Fruit fly (Drosophila melanogaster) whole organism, pupa: ENCODE measurements around the gene CG10195.

Experiments
- CG10348 ChIP-seq: fragments of 200-800 bp; sonication (Bioruptor generic); IDR thresholded peaks from 2 replicates; pipeline ENCODE4 v1.3.6; 2022; ENCODE audit warnings: missing biosample characterization, missing genetic modification characterization
- CG12605 ChIP-seq: fragments of 200-800 bp; sonication (Bioruptor generic); IDR thresholded peaks from 2 replicates; pipeline ENCODE4 v1.3.6; 2022; ENCODE audit warnings: missing biosample characterization, missing genetic modification characterization
- CG13204 ChIP-seq: fragments of 200-800 bp; sonication (Bioruptor generic); optimal IDR thresholded peaks from 2 replicates; lab custom pipeline; 2018; ENCODE audit warnings: missing biosample characterization, mild to moderate bottlenecking, missing genetic modification characterization, moderate library complexity
- CG14655 ChIP-seq: fragments of 200-800 bp; sonication (Bioruptor generic); optimal IDR thresholded peaks from 3 replicates; lab custom pipeline; 2017; ENCODE audit warnings: mild to moderate bottlenecking, missing biosample characterization, missing genetic modification reagents, missing genetic modification characterization
- CG15710 ChIP-seq: fragments of 200-800 bp; sonication (Bioruptor generic); optimal IDR thresholded peaks from 2 replicates; lab custom pipeline; 2018; ENCODE audit warnings: missing biosample characterization, mild to moderate bottlenecking, missing genetic modification characterization, moderate library complexity
- CG17806 ChIP-seq: fragments of 200-800 bp; sonication (Bioruptor generic); optimal IDR thresholded peaks from 2 replicates; lab custom pipeline; 2018; ENCODE audit warnings: missing biosample characterization, mild to moderate bottlenecking, missing genetic modification characterization, moderate library complexity
- CG32121 ChIP-seq: fragments of 200-800 bp; sonication (Bioruptor generic); IDR thresholded peaks from 2 replicates; pipeline ENCODE4 v1.3.6; 2022; ENCODE audit warnings: missing biosample characterization, missing genetic modification characterization
- CG34367 ChIP-seq: fragments of 200-800 bp; sonication (Bioruptor generic); optimal IDR thresholded peaks from 2 replicates; lab custom pipeline; 2018; ENCODE audit warnings: missing biosample characterization, mild to moderate bottlenecking, missing genetic modification characterization
- CG4496 ChIP-seq: fragments of 200-800 bp; sonication (Bioruptor generic); IDR thresholded peaks from 3 replicates; pipeline ENCODE4 v1.3.6; 2022; ENCODE audit warnings: missing biosample characterization, missing genetic modification characterization
- CG8159 ChIP-seq: fragments of 200-800 bp; sonication (Bioruptor generic); optimal IDR thresholded peaks from 3 replicates; lab custom pipeline; 2018; ENCODE audit warnings: missing biosample characterization, mild to moderate bottlenecking, missing genetic modification characterization, moderate library complexity
- CG8301 ChIP-seq: fragments of 200-800 bp; sonication (Bioruptor generic); optimal IDR thresholded peaks from 2 replicates; lab custom pipeline; 2018; ENCODE audit warnings: missing biosample characterization, mild to moderate bottlenecking, missing genetic modification characterization
- CG9948 ChIP-seq: fragments of 200-800 bp; sonication (Bioruptor generic); optimal IDR thresholded peaks from 2 replicates; lab custom pipeline; 2018; ENCODE audit warnings: missing biosample characterization, mild to moderate bottlenecking, missing genetic modification characterization, moderate library complexity
- D1 ChIP-seq: fragments of 200-800 bp; sonication (Bioruptor generic); optimal IDR thresholded peaks from 2 replicates; lab custom pipeline; 2018; ENCODE audit warnings: missing biosample characterization, mild to moderate bottlenecking, missing genetic modification characterization, moderate library complexity
- EcR ChIP-seq: fragments of 200-800 bp; sonication (Bioruptor generic); optimal IDR thresholded peaks from 3 replicates; lab custom pipeline; 2019; ENCODE audit warnings: missing biosample characterization, missing genetic modification characterization, mild to moderate bottlenecking, moderate library complexity, missing genetic modification reagents
- Ets98B ChIP-seq: fragments of 200-800 bp; sonication (Bioruptor generic); IDR thresholded peaks from 2 replicates; pipeline ENCODE4 v1.3.6; 2022; ENCODE audit warnings: missing biosample characterization, missing genetic modification characterization
- Pif1A ChIP-seq: fragments of 200-800 bp; sonication (Bioruptor generic); optimal IDR thresholded peaks from 3 replicates; lab custom pipeline; 2016; ENCODE audit warnings: missing biosample characterization, missing genetic modification characterization
- Pif1B ChIP-seq: fragments of 200-800 bp; sonication (Bioruptor generic); optimal IDR thresholded peaks from 3 replicates; lab custom pipeline; 2016; ENCODE audit warnings: missing biosample characterization, missing genetic modification characterization
- Snoo ChIP-seq: fragments of 200-800 bp; sonication (Bioruptor generic); optimal IDR thresholded peaks from 3 replicates; lab custom pipeline; 2017; ENCODE audit warnings: missing biosample characterization, mild to moderate bottlenecking, missing genetic modification characterization, inconsistent platforms
- fd96Ca ChIP-seq: fragments of 200-800 bp; sonication (Bioruptor generic); IDR thresholded peaks from 3 replicates; pipeline ENCODE4 v1.3.6; 2022; ENCODE audit warnings: missing biosample characterization, missing genetic modification characterization
- gl ChIP-seq: fragments of 200-800 bp; sonication (Bioruptor generic); optimal IDR thresholded peaks from 2 replicates; lab custom pipeline; 2018; ENCODE audit warnings: missing biosample characterization, mild to moderate bottlenecking, missing genetic modification characterization
- rn ChIP-seq: fragments of 200-800 bp; sonication (Bioruptor generic); IDR thresholded peaks from 2 replicates; pipeline ENCODE4 v1.3.6; 2022; ENCODE audit warnings: missing biosample characterization, missing genetic modification characterization

CG10195 gene

DNA sequence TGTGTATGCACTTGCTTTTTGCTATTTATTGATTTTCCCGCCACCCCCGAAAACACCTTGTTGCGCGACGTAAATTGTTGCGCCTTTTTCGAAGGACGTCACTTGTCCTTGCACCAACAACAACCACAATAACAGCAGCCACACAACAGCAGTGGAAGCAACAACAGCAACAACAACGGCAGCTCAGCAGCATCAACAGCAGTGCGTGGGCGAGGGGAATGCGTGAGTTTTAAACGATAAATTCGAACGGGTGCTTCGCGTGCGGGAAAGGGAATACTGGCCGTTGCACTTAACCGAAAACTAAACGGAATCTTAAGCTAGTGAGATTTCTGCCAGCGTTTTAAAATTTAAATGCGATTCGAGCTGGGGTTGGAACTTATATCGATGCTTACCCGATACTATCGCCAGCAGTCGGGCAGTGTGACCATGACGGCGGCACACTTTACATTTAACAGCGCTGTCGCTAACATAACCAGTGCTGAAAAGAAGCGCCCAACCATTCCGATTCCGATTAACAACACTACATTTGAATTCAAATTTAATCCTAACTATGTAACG lies 23.9 kb upstream of the CG10195 start, which contains the start of gene cyst:
cyst (minus strand) TSS at position 404 of the 558 bp plus-strand sequence.
- 0 out of 3 replicates have a peak, but pooled peaks have one; percentile 14 for TF ChIP-seq CG4496
- TF ChIP-seq CG8301 = no peak
- no peak for TF ChIP-seq CG34367 (tag; lab: Kevin White, UChicago)
- no peak for TF ChIP-seq Pif1B (GFP tag; lab: Kevin White, UChicago)
- TF ChIP-seq, all 21 proteins: peak for 1

DNA sequence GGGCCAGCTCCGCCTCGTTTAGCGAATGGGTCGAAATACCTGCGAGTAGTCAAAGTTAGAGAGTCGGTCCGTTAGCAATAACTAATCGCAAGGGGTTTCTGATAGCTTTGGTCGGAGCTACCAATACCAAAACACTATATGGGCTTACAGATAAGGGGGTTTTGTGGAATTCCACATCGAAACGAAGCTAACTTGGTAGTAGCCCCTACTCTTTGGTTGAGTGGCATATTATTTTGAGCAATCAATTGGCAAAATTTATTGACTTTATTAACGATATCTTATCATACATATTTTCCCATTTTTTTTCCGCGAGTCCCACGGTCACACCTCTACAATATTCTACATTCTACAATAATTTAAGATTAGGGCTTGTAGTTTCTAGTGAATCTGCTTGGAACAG lies 21.8 kb upstream of the CG10195 start:
- TF ChIP-seq Snoo (tag; lab: Kevin White, UChicago) (no peak), rn (GFP tag; lab: Robert Waterston, UW) (no peak), gl (no peak), CG13204 (GFP tag; lab: Kevin White, UChicago) (no peak), CG15710 (tag; lab: Kevin White, UChicago) (no peak), Pif1B (GFP tag; lab: Kevin White, UChicago) (no peak), CG14655 (GFP tag; lab: Kevin White, UChicago) (no peak), D1 (tag; lab: Kevin White, UChicago) (no peak)
- TF ChIP-seq, all 21 proteins: peak for 0

DNA sequence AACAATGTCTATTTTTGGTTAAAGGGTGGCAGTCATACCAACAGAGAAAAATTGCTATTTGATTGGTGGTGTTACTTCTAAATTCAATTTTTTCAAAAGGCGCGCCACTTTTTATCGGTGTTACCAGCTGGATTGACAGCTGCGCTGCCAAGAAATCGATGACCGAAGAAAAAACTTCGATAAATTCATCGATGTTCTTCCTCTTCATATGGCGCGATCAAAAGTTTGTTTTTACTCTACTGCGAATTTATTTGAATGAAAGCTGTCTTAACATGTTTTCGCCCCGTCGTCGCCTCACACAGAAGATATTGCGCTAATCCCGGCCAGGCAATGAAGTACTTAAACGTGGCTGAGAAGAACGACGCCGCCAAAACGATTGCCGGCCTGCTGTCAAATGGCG lies 13.5 kb upstream of the CG10195 start, which contains the start of gene Top3alpha:
Top3alpha (plus strand) TSS at position 186 of the 400 bp plus-strand sequence.
- TF ChIP-seq Ets98B (GFP tag; lab: Robert Waterston, UW) (no peak), CG34367 (tag; lab: Kevin White, UChicago) (no peak), CG12605 (GFP tag; lab: Robert Waterston, UW) (no peak), CG32121 (no peak), CG14655 (GFP tag; lab: Kevin White, UChicago) (no peak), CG8159 (tag; lab: Kevin White, UChicago) (no peak), fd96Ca (GFP tag; lab: Robert Waterston, UW) (no peak), Pif1A (GFP tag; lab: Kevin White, UChicago) (no peak), CG15710 (tag; lab: Kevin White, UChicago) (no peak), gl (no peak), EcR (GFP tag; lab: Kevin White, UChicago) (no peak), Snoo (tag; lab: Kevin White, UChicago) (no peak), CG4496 (no peak), CG8301 (no peak), CG10348 (GFP tag; lab: Robert Waterston, UW) (no peak), CG13204 (GFP tag; lab: Kevin White, UChicago) (no peak), D1 (tag; lab: Kevin White, UChicago) (no peak)

DNA sequence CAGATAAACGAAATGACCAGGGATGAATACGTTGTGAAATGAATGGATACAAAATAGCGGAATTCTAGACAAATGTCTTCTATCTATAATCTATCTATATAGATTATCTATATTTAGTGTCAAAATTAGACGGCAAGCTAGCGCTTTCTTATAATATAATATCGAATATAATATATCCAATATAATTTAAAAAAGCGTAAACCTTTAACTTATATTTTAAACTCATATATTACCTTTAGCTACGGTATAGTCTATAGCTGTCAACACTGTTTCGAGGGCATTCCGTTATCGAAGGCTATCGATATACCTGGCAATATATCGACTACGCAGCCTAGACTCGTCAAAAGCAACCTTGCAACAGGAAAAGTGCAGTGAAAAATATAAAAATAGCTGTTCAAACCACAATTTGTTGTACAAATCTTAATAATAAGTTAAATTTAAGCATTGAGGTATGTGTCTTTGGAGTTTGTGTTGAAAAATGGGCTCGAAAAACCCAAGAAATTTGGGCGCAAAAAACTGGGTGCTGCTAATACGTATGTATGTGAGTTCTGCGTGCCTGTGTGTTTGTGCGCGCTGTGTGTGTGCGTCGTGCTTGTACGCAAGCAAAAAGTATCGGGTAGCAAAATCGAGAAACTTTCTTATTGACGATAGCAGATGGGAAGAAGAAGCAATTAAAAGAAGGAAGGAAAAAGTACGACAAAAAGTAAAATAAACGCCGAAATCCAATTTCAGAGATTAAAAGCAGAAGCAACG lies 8.6 kb upstream of the CG10195 start, which contains the start of the genes swm and Ctu2:
swm (plus strand) TSS at position 318 of the 753 bp plus-strand sequence.
Ctu2 (minus strand) TSS at position 320 of the 753 bp plus-strand sequence.
- no peak for TF ChIP-seq Snoo (tag; lab: Kevin White, UChicago)
- no peak for TF ChIP-seq Pif1A (GFP tag; lab: Kevin White, UChicago)
- peak; percentile 70 for TF ChIP-seq CG15710 (tag; lab: Kevin White, UChicago)
- TF ChIP-seq CG8301 = no peak
- no peak for TF ChIP-seq CG14655 (GFP tag; lab: Kevin White, UChicago)
- TF ChIP-seq CG4496 = no peak
- TF ChIP-seq CG34367 (tag; lab: Kevin White, UChicago) = no peak
- peak; percentile 19 for TF ChIP-seq EcR (GFP tag; lab: Kevin White, UChicago)
- TF ChIP-seq rn (GFP tag; lab: Robert Waterston, UW) = no peak
- no peak for TF ChIP-seq D1 (tag; lab: Kevin White, UChicago)
- TF ChIP-seq CG9948 (tag; lab: Kevin White, UChicago) = peak; percentile 43
- no peak for TF ChIP-seq CG8159 (tag; lab: Kevin White, UChicago)
- peak; percentile 56; the same call in 1 of the 2 replicates for TF ChIP-seq CG32121
- no peak for TF ChIP-seq CG17806 (tag; lab: Kevin White, UChicago)
- no peak for TF ChIP-seq CG10348 (GFP tag; lab: Robert Waterston, UW)
- TF ChIP-seq CG13204 (GFP tag; lab: Kevin White, UChicago) = no peak
- no peak for TF ChIP-seq CG12605 (GFP tag; lab: Robert Waterston, UW)
- TF ChIP-seq Pif1B (GFP tag; lab: Kevin White, UChicago) = no peak
- no peak; the same call in 1 of the 2 replicates for TF ChIP-seq Ets98B (GFP tag; lab: Robert Waterston, UW)
- no peak for TF ChIP-seq fd96Ca (GFP tag; lab: Robert Waterston, UW)
- TF ChIP-seq gl = no peak

DNA sequence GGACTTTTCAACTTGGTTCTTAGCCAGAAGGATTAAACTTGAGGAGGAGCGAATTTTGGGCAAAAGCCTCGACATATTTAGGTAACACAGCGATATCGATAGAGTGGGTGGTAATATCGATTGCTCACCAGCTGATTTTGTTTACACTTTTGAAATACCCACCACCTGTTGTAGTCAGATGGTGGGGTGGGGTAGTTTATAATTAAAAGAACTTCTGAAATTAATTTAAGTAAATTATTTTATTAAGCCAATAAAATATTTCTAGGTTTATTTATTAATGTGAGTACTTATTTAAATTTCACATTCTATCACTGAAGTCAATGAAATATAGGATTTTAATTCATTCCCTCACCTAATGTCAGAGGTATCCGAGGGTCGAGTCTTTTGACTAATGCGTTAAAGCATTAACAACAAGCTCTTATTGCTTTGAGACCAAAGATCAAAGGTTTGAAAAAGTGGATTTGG lies 5.5 kb upstream of the CG10195 start, which contains the start of the genes CG10194 and CG18094:
CG10194 (minus strand) TSS at position 108 of the 465 bp plus-strand sequence.
CG18094 (plus strand) TSS at position 266 of the 465 bp plus-strand sequence.
- no peak for TF ChIP-seq D1 (tag; lab: Kevin White, UChicago)
- peak; percentile 50 for TF ChIP-seq CG32121
- TF ChIP-seq CG12605 (GFP tag; lab: Robert Waterston, UW) = peak; percentile 61
- peak; percentile 40; the same call in 1 of the 3 replicates for TF ChIP-seq CG4496
